Worm (Caenorhabditis elegans): ENCODE data around the gene T24C4.2.

DNA sequence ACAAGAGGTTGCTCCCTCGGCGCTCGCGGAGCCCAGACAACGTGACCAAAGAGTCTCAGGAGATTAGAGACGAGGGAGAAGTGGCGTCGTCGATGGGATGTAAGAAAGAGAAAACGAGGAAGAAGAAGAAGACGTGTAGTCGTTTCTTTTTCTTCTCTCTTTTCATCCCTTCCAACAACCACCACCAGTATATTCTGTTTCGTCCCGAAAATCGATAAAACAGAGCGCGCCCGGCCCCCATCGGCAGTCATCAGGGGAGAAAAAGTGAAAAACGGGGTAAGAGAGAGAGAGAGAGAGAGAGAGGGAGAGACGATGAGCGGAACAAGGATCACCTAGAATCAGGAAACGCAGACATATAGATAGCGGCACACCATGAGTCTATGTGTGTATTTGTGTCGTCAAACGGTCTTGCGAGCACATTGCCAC lies 18.1 kb upstream of the T24C4.2 start:
- TF ChIP-seq ets-7 (tag; optimal IDR thresholded peaks at IDR 0.05), result no peak
- TF ChIP-seq pes-1 (GFP tag; IDR thresholded peaks at IDR 0.05), result no peak
- TF ChIP-seq aly-1 (tag; optimal IDR thresholded peaks at IDR 0.05), result peak; percentile 28
- peak; percentile 51 for TF ChIP-seq F13C5.2 (tag; optimal IDR thresholded peaks at IDR 0.05)
- no peak for TF ChIP-seq tra-4 (tag; optimal IDR thresholded peaks at IDR 0.05)
- TF ChIP-seq ama-1 (optimal IDR thresholded peaks at IDR 0.05), result no peak
- TF ChIP-seq flt-1 (GFP tag; IDR thresholded peaks at IDR 0.05), result 0 out of 2 replicates have a peak, but pooled peaks have one; percentile 25
- TF ChIP-seq sea-1 (GFP tag; conservative IDR thresholded peaks at IDR 0.05), result no peak
- no peak for TF ChIP-seq B0310.2 (tag; optimal IDR thresholded peaks at IDR 0.05)
- no peak for TF ChIP-seq tbx-11 (GFP tag; IDR thresholded peaks at IDR 0.05)
- TF ChIP-seq ceh-36 (tag; optimal IDR thresholded peaks at IDR 0.05), result no peak
- TF ChIP-seq hmbx-1 (tag; optimal IDR thresholded peaks at IDR 0.05), result no peak
